Fruit fly (Drosophila melanogaster): ENCODE data around the gene Art3.

DNA sequence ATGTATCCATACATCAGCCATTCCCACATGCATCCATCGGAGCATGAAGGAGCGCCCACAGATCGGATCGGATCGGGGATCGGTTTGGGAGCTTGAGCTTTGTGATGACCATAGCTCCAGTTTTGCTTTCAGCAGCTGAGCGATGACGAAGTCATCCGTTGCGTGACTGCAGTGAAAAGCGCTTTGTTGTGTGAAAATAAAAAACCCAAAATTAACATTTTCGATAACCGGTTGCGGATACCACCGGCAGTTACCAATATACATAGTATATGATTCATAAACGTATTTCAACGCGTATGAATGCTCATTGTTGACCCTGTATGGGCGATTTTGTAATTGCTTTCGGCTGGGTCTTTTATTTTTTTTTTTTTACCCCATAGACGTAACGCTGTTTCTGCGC, 24.0 kb downstream of the Art3 start:
- TF ChIP-seq Dif (GFP tag; optimal IDR thresholded peaks at IDR 0.05; ENCODE audit: partially characterized antibody): no peak
- TF ChIP-seq psq (GFP tag; optimal IDR thresholded peaks at IDR 0.05): no peak

All from whole organism, wandering third instar larva.